Fruit fly (Drosophila melanogaster): ENCODE measurements around the gene CG10011.

DNA sequence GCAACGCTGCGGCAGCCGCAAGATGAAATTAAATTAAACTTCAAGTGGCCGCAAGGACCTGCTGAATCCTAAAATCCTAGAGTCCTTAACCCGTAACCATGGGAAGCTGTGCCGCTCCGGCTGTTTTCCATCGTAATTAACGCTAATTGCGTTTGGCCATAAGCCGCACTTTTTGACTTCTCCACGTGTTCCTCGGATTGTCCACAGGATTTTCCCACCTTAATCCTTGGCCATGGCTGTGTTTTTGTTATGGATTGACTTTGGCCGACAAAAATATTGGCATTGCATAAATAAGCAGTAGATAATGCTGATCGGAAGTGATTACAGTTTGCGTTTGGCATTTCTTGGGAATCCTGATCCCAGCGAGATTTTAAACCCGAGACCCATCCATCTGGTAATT is 38.5 kb downstream of the CG10011 start:
- TF ChIP-seq pad (GFP tag; optimal IDR thresholded peaks at IDR 0.05) (no peak), CG7101 (tag; optimal IDR thresholded peaks at IDR 0.05) (no peak)

Measured in whole organism, adult.